Worm (Caenorhabditis elegans) whole organism, mixed stage, embryonic: ENCODE results near the gene F21D5.6.
"Not testable (repeated sequence)": the region's sequence is repeated elsewhere in the genome, so short reads cannot be mapped to it uniquely, and the experiment has no call there.

Experiments
- bed-3 ChIP-seq: fragments of 200-800 bp; sonication (Bioruptor generic); optimal IDR thresholded peaks from 3 replicates; lab custom pipeline; 2018; ENCODE audit warnings: mild to moderate bottlenecking, missing genetic modification characterization, moderate library complexity, missing compliant biosample characterization
- blmp-1 ChIP-seq: fragments of 150-350 bp; optimal IDR thresholded peaks from 2 replicates; lab custom pipeline; 2014; ENCODE audit warnings: missing biosample characterization, missing genetic modification characterization
- ceh-39 ChIP-seq: fragments of 150-350 bp; optimal IDR thresholded peaks from 2 replicates; lab custom pipeline; 2014; ENCODE audit warnings: missing biosample characterization, missing genetic modification characterization
- ceh-43 ChIP-seq: fragments of 200-800 bp; sonication (Bioruptor generic); optimal IDR thresholded peaks from 2 replicates; lab custom pipeline; 2018; ENCODE audit warnings: mild to moderate bottlenecking, missing genetic modification characterization, moderate library complexity, missing compliant biosample characterization
- ces-1 ChIP-seq: fragments of 150-350 bp; optimal IDR thresholded peaks from 2 replicates; lab custom pipeline; 2014; ENCODE audit warnings: missing biosample characterization, missing genetic modification reagents, missing genetic modification characterization
- cnd-1 ChIP-seq: fragments of 200-800 bp; sonication (Bioruptor generic); optimal IDR thresholded peaks from 2 replicates; lab custom pipeline; 2018; ENCODE audit warnings: mild to moderate bottlenecking, missing genetic modification characterization, missing compliant biosample characterization
- elt-3 ChIP-seq: fragments of 150-350 bp; optimal IDR thresholded peaks from 2 replicates; lab custom pipeline; 2014; ENCODE audit warnings: missing biosample characterization, missing genetic modification characterization
- flh-1 ChIP-seq: fragments of 200-800 bp; sonication (Bioruptor generic); optimal IDR thresholded peaks from 2 replicates; lab custom pipeline; 2018; ENCODE audit warnings: mild to moderate bottlenecking, missing genetic modification characterization, moderate library complexity, missing compliant biosample characterization
- ham-2 ChIP-seq: fragments of 200-800 bp; sonication (Bioruptor generic); optimal IDR thresholded peaks from 2 replicates; lab custom pipeline; 2018; ENCODE audit warnings: mild to moderate bottlenecking, missing genetic modification characterization, missing compliant biosample characterization
- hlh-1 ChIP-seq: fragments of 150-350 bp; optimal IDR thresholded peaks from 2 replicates; lab custom pipeline; 2014; ENCODE audit warnings: missing biosample characterization, missing genetic modification reagents, missing genetic modification characterization
- lin-32 ChIP-seq: fragments of 200-800 bp; sonication (Bioruptor generic); optimal IDR thresholded peaks from 2 replicates; lab custom pipeline; 2018; ENCODE audit warnings: mild to moderate bottlenecking, missing genetic modification characterization, missing compliant biosample characterization
- mab-5 ChIP-seq: fragments of 150-350 bp; optimal IDR thresholded peaks from 2 replicates; lab custom pipeline; 2014; ENCODE audit warnings: missing biosample characterization, missing genetic modification characterization
- mep-1 ChIP-seq: fragments of 150-350 bp; optimal IDR thresholded peaks from 2 replicates; lab custom pipeline; 2017; ENCODE audit warnings: missing biosample characterization, missing genetic modification reagents, missing genetic modification characterization, inconsistent platforms
- mls-2 ChIP-seq: sonication (generic microtip); optimal IDR thresholded peaks from 2 replicates; lab custom pipeline; 2016; ENCODE audit warnings: mild to moderate bottlenecking, missing genetic modification characterization, moderate library complexity, missing compliant biosample characterization
- nhr-12 ChIP-seq: fragments of 150-350 bp; optimal IDR thresholded peaks from 2 replicates; lab custom pipeline; 2014; ENCODE audit warnings: missing biosample characterization, missing genetic modification characterization
- nhr-2 ChIP-seq: fragments of 150-350 bp; optimal IDR thresholded peaks from 2 replicates; lab custom pipeline; 2014; ENCODE audit warnings: missing biosample characterization, missing genetic modification characterization
- nhr-237 ChIP-seq: fragments of 150-350 bp; optimal IDR thresholded peaks from 2 replicates; lab custom pipeline; 2014; ENCODE audit warnings: missing biosample characterization, missing genetic modification characterization
- nhr-28 ChIP-seq: fragments of 150-350 bp; optimal IDR thresholded peaks from 2 replicates; lab custom pipeline; 2014; ENCODE audit warnings: missing biosample characterization, missing genetic modification characterization
- pha-4 ChIP-seq: fragments of 150-350 bp; optimal IDR thresholded peaks from 2 replicates; lab custom pipeline; 2018; ENCODE audit warnings: missing biosample characterization, missing genetic modification reagents, missing genetic modification characterization
- sem-2 ChIP-seq: fragments of 200-800 bp; sonication (Bioruptor generic); optimal IDR thresholded peaks from 2 replicates; lab custom pipeline; 2018; ENCODE audit warnings: mild to moderate bottlenecking, missing genetic modification characterization, missing compliant biosample characterization
- snpc-4 ChIP-seq: fragments of 150-350 bp; optimal IDR thresholded peaks from 2 replicates; lab custom pipeline; 2014; ENCODE audit warnings: missing biosample characterization, missing genetic modification characterization
- sptf-1 ChIP-seq: sonication (generic microtip); optimal IDR thresholded peaks from 2 replicates; lab custom pipeline; 2017; ENCODE audit warnings: mild to moderate bottlenecking, missing genetic modification characterization, moderate library complexity, missing compliant biosample characterization
- tbx-8 ChIP-seq: fragments of 200-800 bp; sonication (Bioruptor generic); optimal IDR thresholded peaks from 2 replicates; lab custom pipeline; 2018; ENCODE audit warnings: mild to moderate bottlenecking, missing genetic modification characterization, moderate library complexity, missing compliant biosample characterization
- unc-39 ChIP-seq: fragments of 150-350 bp; optimal IDR thresholded peaks from 2 replicates; lab custom pipeline; 2014; ENCODE audit warnings: missing biosample characterization, missing genetic modification characterization
- unc-62 ChIP-seq: fragments of 150-350 bp; optimal IDR thresholded peaks from 2 replicates; lab custom pipeline; 2014; ENCODE audit warnings: missing biosample characterization, missing genetic modification reagents, missing genetic modification characterization
- zip-8 ChIP-seq: fragments of 150-350 bp; optimal IDR thresholded peaks from 2 replicates; lab custom pipeline; 2014; ENCODE audit warnings: missing biosample characterization, missing genetic modification characterization
- ztf-11 ChIP-seq: fragments of 150-350 bp; optimal IDR thresholded peaks from 2 replicates; lab custom pipeline; 2014; ENCODE audit warnings: missing biosample characterization, missing genetic modification characterization

The F21D5.6 gene

DNA sequence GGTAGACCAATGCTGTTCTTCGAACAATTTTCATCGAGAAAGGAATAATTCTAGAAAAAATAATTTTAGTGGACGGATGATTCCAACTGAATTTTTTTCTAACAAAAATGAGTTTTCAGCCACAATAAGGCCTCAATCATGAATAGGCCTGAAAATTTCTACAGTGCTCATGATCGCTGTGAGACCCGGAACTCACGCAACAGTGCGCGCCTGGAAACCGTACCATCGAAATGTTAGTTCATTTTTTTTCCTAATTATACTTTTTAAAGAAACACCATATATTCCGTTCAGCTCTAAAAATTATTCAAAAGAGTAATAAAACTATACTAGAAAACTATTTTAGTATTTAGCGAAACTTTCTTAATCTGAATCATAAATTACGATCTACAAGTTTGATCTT, 16.3 kb downstream of the F21D5.6 start:
- TF ChIP-seq mep-1 (tag; lab: Kevin White, UChicago) (no peak), bed-3 (GFP tag; lab: Kevin White, UChicago) (no peak), zip-8 (tag; lab: Kevin White, UChicago) (no peak), pha-4 (tag; lab: Kevin White, UChicago) (no peak), blmp-1 (tag; lab: Kevin White, UChicago) (no peak), ztf-11 (tag; lab: Kevin White, UChicago) (no peak), cnd-1 (tag; lab: Kevin White, UChicago) (no peak), nhr-2 (no peak), snpc-4 (tag; lab: Kevin White, UChicago) (no peak), ceh-39 (tag; lab: Kevin White, UChicago) (no peak), elt-3 (tag; lab: Kevin White, UChicago) (no peak), nhr-237 (tag; lab: Kevin White, UChicago) (no peak), nhr-28 (no peak), mab-5 (tag; lab: Kevin White, UChicago) (no peak), sem-2 (GFP tag; lab: Kevin White, UChicago) (no peak)

DNA sequence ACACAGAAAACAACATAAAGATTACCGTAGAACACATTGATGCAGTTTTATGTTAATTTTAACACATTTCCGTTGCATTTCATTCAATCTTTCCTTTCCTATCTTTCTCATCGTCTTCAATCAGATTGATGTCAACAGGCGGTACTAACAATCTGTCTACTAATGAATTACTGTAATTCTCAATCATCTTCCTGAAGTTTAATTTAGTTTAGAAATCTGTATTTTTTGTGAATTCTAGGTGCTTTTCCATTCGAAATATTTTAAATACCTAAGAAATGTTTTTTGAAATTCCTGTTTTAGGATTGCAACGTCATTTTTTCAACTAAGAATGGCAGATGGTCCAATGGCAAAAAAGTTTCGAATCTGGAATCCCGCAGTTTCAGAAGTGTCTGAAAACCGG, 17.5 kb downstream of the F21D5.6 start, which contains the start of gene F21D5.9:
TSS of gene F21D5.9 (plus strand) at position 301 of the 400 bp plus-strand sequence.
- TF ChIP-seq zip-8 (tag; lab: Kevin White, UChicago), result no peak
- no peak for TF ChIP-seq sem-2 (GFP tag; lab: Kevin White, UChicago)
- no peak for TF ChIP-seq ham-2 (GFP tag; lab: Kevin White, UChicago)
- TF ChIP-seq nhr-2, result no peak
- no peak for TF ChIP-seq snpc-4 (tag; lab: Kevin White, UChicago)
- TF ChIP-seq bed-3 (GFP tag; lab: Kevin White, UChicago), result no peak
- TF ChIP-seq tbx-8 (GFP tag; lab: Kevin White, UChicago), result no peak
- TF ChIP-seq nhr-237 (tag; lab: Kevin White, UChicago), result no peak

- TF ChIP-seq ztf-11 (tag; lab: Kevin White, UChicago) (no peak), nhr-12 (tag; lab: Kevin White, UChicago) (no peak), mls-2 (tag; lab: Kevin White, UChicago) (no peak), nhr-2 (peak; percentile 79), flh-1 (GFP tag; lab: Kevin White, UChicago) (no peak), zip-8 (tag; lab: Kevin White, UChicago) (peak; percentile 51), cnd-1 (tag; lab: Kevin White, UChicago) (peak; percentile 87), ces-1 (GFP tag; lab: Kevin White, UChicago) (peak; percentile 35)
- TF ChIP-seq, all 35 proteins: peak for 4
Measured at ce11 chrIV:8722801-8723200, 18.4 kb downstream of the F21D5.6 start.

ce11 chrIV:8718153-8718552, 23.0 kb downstream of the F21D5.6 start, which contains the start of gene H23L24.1:
H23L24.1 (plus strand) TSS chrIV:8718453.
- TF ChIP-seq sem-2 (GFP tag; lab: Kevin White, UChicago) (no peak), ztf-11 (tag; lab: Kevin White, UChicago) (no peak), tbx-8 (GFP tag; lab: Kevin White, UChicago) (no peak), nhr-237 (tag; lab: Kevin White, UChicago) (no peak), ceh-43 (GFP tag; lab: Kevin White, UChicago) (no peak), unc-62 (no peak), nhr-2 (no peak), mls-2 (tag; lab: Kevin White, UChicago) (no peak), nhr-12 (tag; lab: Kevin White, UChicago) (no peak), unc-39 (tag; lab: Kevin White, UChicago) (no peak)

- TF ChIP-seq nhr-28; ceh-39 (tag; lab: Kevin White, UChicago); sem-2 (GFP tag; lab: Kevin White, UChicago): not testable (repeated sequence)
Measured at ce11 chrIV:8715032-8715431, 26.2 kb downstream of the F21D5.6 start, which contains the start of the genes parg-2 and ipla-5. parg-2 (minus strand) TSS chrIV:8715132. ipla-5 (plus strand) TSS chrIV:8715247.

DNA sequence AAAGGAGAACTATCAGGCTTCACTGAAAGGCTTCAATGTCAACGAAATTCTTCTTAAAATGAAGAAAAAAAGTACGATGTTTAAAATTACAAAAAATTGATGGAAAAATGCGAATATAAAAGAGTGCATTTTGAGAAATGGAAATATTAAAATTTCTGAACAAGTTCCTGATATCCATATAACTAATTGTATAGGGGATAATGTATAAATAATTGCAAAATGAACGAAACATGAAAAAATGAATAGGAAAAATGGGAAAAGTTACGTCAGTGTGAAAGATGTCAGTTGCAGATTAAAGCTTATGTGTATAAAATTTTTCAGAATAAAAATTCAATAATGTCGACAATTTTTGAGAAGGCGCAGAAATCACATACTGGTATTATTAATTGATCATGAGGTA, 33.1 kb downstream of the F21D5.6 start:
- no peak for TF ChIP-seq nhr-2
- TF ChIP-seq nhr-12 (tag; lab: Kevin White, UChicago), result no peak
- TF ChIP-seq elt-3 (tag; lab: Kevin White, UChicago), result no peak
- TF ChIP-seq mab-5 (tag; lab: Kevin White, UChicago), result no peak
- TF ChIP-seq lin-32 (GFP tag; lab: Kevin White, UChicago), result no peak
- TF ChIP-seq mls-2 (tag; lab: Kevin White, UChicago), result no peak
- TF ChIP-seq nhr-237 (tag; lab: Kevin White, UChicago), result no peak
- no peak for TF ChIP-seq sptf-1 (tag; lab: Kevin White, UChicago)
- no peak for TF ChIP-seq zip-8 (tag; lab: Kevin White, UChicago)
- TF ChIP-seq ztf-11 (tag; lab: Kevin White, UChicago), result no peak
- no peak for TF ChIP-seq hlh-1 (tag; lab: Kevin White, UChicago)
- TF ChIP-seq bed-3 (GFP tag; lab: Kevin White, UChicago), result no peak
